Fruit fly (Drosophila melanogaster): ENCODE measurements around the gene Pgant6.

Gene Pgant6

dm6 chr3L:2765013-2765738, 16.9 kb upstream of the Pgant6 start (continued):
- TF ChIP-seq Gug (GFP tag; IDR thresholded peaks at IDR 0.05) (peak; percentile 62; the same call in 2 of the 4 replicates), grau (tag; optimal IDR thresholded peaks at IDR 0.05) (no peak), maf-S (GFP tag; optimal IDR thresholded peaks at IDR 0.05) (no peak), CG11695 (GFP tag; IDR thresholded peaks at IDR 0.05) (no peak), Hr39 (optimal IDR thresholded peaks at IDR 0.05) (no peak), CG13424 (tag; optimal IDR thresholded peaks at IDR 0.05) (no peak), wdn (GFP tag; IDR thresholded peaks at IDR 0.05) (no peak), MESR4 (GFP tag; optimal IDR thresholded peaks at IDR 0.05) (no peak), luna (GFP tag; optimal IDR thresholded peaks at IDR 0.05) (no peak), CG9215 (GFP tag; IDR thresholded peaks at IDR 0.05) (no peak), CG10267 (tag; optimal IDR thresholded peaks at IDR 0.05) (no peak), CG17328 (GFP tag; IDR thresholded peaks at IDR 0.05) (no peak), CG3065 (GFP tag; optimal IDR thresholded peaks at IDR 0.05) (no peak), CG17912 (GFP tag; optimal IDR thresholded peaks at IDR 0.05) (no peak), scrt (GFP tag; optimal IDR thresholded peaks at IDR 0.05) (no peak), CG6254 (GFP tag; optimal IDR thresholded peaks at IDR 0.05) (no peak), fru (optimal IDR thresholded peaks at IDR 0.05) (no peak), insv (GFP tag; optimal IDR thresholded peaks at IDR 0.05) (no peak), CG17361 (GFP tag; IDR thresholded peaks at IDR 0.05) (no peak), CG1792 (GFP tag; optimal IDR thresholded peaks at IDR 0.05) (no peak), CG9609 (GFP tag; optimal IDR thresholded peaks at IDR 0.05) (no peak), NK7.1 (GFP tag; optimal IDR thresholded peaks at IDR 0.05) (no peak), sob (GFP tag; IDR thresholded peaks at IDR 0.05) (peak; percentile 46; the same call in 1 of the 2 replicates), fd64A (GFP tag; optimal IDR thresholded peaks at IDR 0.05) (no peak), chinmo (GFP tag; IDR thresholded peaks at IDR 0.05; ENCODE audit: partially characterized antibody) (no peak), Optix (GFP tag; IDR thresholded peaks at IDR 0.05) (no peak), CG7745 (tag; optimal IDR thresholded peaks at IDR 0.05) (no peak), sqz (GFP tag; optimal IDR thresholded peaks at IDR 0.05) (no peak), CG15011 (GFP tag; optimal IDR thresholded peaks at IDR 0.05) (no peak), CG18764 (GFP tag; optimal IDR thresholded peaks at IDR 0.05) (no peak), gro (GFP tag; optimal IDR thresholded peaks at IDR 0.05) (no peak), CG3726 (GFP tag; IDR thresholded peaks at IDR 0.05) (no peak), kah (GFP tag; optimal IDR thresholded peaks at IDR 0.05) (peak; percentile 70), CG31365 (tag; optimal IDR thresholded peaks at IDR 0.05) (no peak), tx (GFP tag; optimal IDR thresholded peaks at IDR 0.05) (no peak), aop (GFP tag; IDR thresholded peaks at IDR 0.05) (no peak), CG34422 (GFP tag; IDR thresholded peaks at IDR 0.05) (no peak), CG11247 (GFP tag; IDR thresholded peaks at IDR 0.05) (no peak), gem (tag; optimal IDR thresholded peaks at IDR 0.05) (peak; percentile 42), CG5953 (GFP tag; IDR thresholded peaks at IDR 0.05) (no peak), CG8281 (tag; optimal IDR thresholded peaks at IDR 0.05) (no peak), CrebB (tag; optimal IDR thresholded peaks at IDR 0.05) (no peak), CG31388 (GFP tag; optimal IDR thresholded peaks at IDR 0.05) (no peak), pb (GFP tag; optimal IDR thresholded peaks at IDR 0.05) (no peak), CG7928 (GFP tag; optimal IDR thresholded peaks at IDR 0.05) (no peak), CG17802 (tag; optimal IDR thresholded peaks at IDR 0.05) (no peak), CG7963 (GFP tag; IDR thresholded peaks at IDR 0.05; ENCODE audit: partially characterized antibody) (no peak), CG32532 (GFP tag; IDR thresholded peaks at IDR 0.05) (peak; percentile 32; the same call in 1 of the 2 replicates), zen (tag; optimal IDR thresholded peaks at IDR 0.05) (no peak), CG10209 (GFP tag; optimal IDR thresholded peaks at IDR 0.05) (no peak), amos (GFP tag; IDR thresholded peaks at IDR 0.05; ENCODE audit: partially characterized antibody) (no peak)

Measured in whole organism, embryonic.